Worm (Caenorhabditis elegans) whole organism, young adult: ENCODE results near the gene fask-1.

Source experiments
- B0019.2 ChIP-seq: fragments of 200-800 bp; sonication (Bioruptor generic); conservative IDR thresholded peaks from 2 replicates; pipeline ENCODE4 v1.3.6; 2022; ENCODE audit warnings: missing genetic modification reagents, missing genetic modification characterization, missing compliant biosample characterization
- B0261.1 ChIP-seq: sonication (generic microtip); optimal IDR thresholded peaks from 2 replicates; lab custom pipeline; 2016; ENCODE audit warnings: mild to moderate bottlenecking, missing genetic modification characterization, moderate library complexity, missing compliant biosample characterization
- C17E4.6 ChIP-seq: fragments of 200-800 bp; sonication (Bioruptor generic); IDR thresholded peaks from 2 replicates; pipeline ENCODE4 v1.3.6; 2022; ENCODE audit warnings: missing genetic modification reagents, missing genetic modification characterization, missing compliant biosample characterization
- F33H1.4 ChIP-seq: fragments of 200-800 bp; sonication (Bioruptor generic); IDR thresholded peaks from 2 replicates; pipeline ENCODE4 v1.3.6; 2022; ENCODE audit warnings: missing genetic modification reagents, missing genetic modification characterization, missing compliant biosample characterization
- F49E8.2 ChIP-seq: sonication (generic microtip); optimal IDR thresholded peaks from 3 replicates; lab custom pipeline; 2017; ENCODE audit warnings: missing genetic modification characterization, mild to moderate bottlenecking, missing compliant biosample characterization, antibody characterized with exemption, moderate library complexity; ENCODE audit not compliant: insufficient read depth
- F57C9.4 ChIP-seq: sonication (generic microtip); optimal IDR thresholded peaks from 2 replicates; lab custom pipeline; 2017; ENCODE audit warnings: mild to moderate bottlenecking, missing genetic modification characterization, missing compliant biosample characterization
- K11D2.4 ChIP-seq: fragments of 200-800 bp; sonication (Bioruptor generic); IDR thresholded peaks from 2 replicates; pipeline ENCODE4 v1.3.6; 2022; ENCODE audit warnings: missing genetic modification reagents, missing genetic modification characterization, missing compliant biosample characterization
- T26A5.8 ChIP-seq: sonication (generic microtip); optimal IDR thresholded peaks from 2 replicates; lab custom pipeline; 2016; ENCODE audit warnings: missing genetic modification characterization, missing compliant biosample characterization
- Y53F4B.3 ChIP-seq: fragments of 200-800 bp; sonication (Bioruptor generic); IDR thresholded peaks from 2 replicates; pipeline ENCODE4 v1.3.6; 2022; ENCODE audit warnings: missing genetic modification reagents, missing genetic modification characterization, missing compliant biosample characterization
- Y95B8A.8 ChIP-seq: fragments of 200-800 bp; sonication (Bioruptor generic); IDR thresholded peaks from 2 replicates; pipeline ENCODE4 v1.3.6; 2022; ENCODE audit warnings: missing genetic modification reagents, missing genetic modification characterization, missing compliant biosample characterization
- aptf-2 ChIP-seq: fragments of 200-800 bp; sonication (Bioruptor generic); conservative IDR thresholded peaks from 2 replicates; pipeline ENCODE4 v1.3.6; 2022; ENCODE audit warnings: missing genetic modification reagents, missing genetic modification characterization, missing compliant biosample characterization
- attf-3 ChIP-seq: fragments of 200-800 bp; sonication (Bioruptor generic); conservative IDR thresholded peaks from 2 replicates; pipeline ENCODE4 v1.3.6; 2022; ENCODE audit warnings: missing genetic modification reagents, missing genetic modification characterization, missing compliant biosample characterization
- bed-2 ChIP-seq: fragments of 200-800 bp; sonication (Bioruptor generic); IDR thresholded peaks from 2 replicates; pipeline ENCODE4 v1.3.6; 2022; ENCODE audit warnings: missing genetic modification reagents, missing genetic modification characterization, missing compliant biosample characterization
- cebp-2 ChIP-seq: fragments of 200-800 bp; sonication (Bioruptor generic); IDR thresholded peaks from 2 replicates; pipeline ENCODE4 v1.3.6; 2022; ENCODE audit warnings: missing genetic modification characterization, missing compliant biosample characterization
- ceh-79 ChIP-seq: sonication (generic microtip); optimal IDR thresholded peaks from 2 replicates; lab custom pipeline; 2017; ENCODE audit warnings: mild to moderate bottlenecking, missing genetic modification characterization, missing compliant biosample characterization
- ceh-91 ChIP-seq: fragments of 200-800 bp; sonication (Bioruptor generic); IDR thresholded peaks from 2 replicates; pipeline ENCODE4 v1.3.6; 2022; ENCODE audit warnings: missing genetic modification reagents, missing genetic modification characterization, missing compliant biosample characterization
- dox-1 ChIP-seq: fragments of 200-800 bp; sonication (Bioruptor generic); IDR thresholded peaks from 2 replicates; pipeline ENCODE4 v1.3.6; 2022; ENCODE audit warnings: missing genetic modification reagents, missing genetic modification characterization, missing compliant biosample characterization
- dpff-1 ChIP-seq: sonication (generic microtip); optimal IDR thresholded peaks from 2 replicates; lab custom pipeline; 2017; ENCODE audit warnings: mild to moderate bottlenecking, missing genetic modification characterization, missing compliant biosample characterization
- efl-1 ChIP-seq: fragments of 150-350 bp; optimal IDR thresholded peaks from 2 replicates; lab custom pipeline; 2014; ENCODE audit warnings: missing biosample characterization, missing genetic modification reagents, missing genetic modification characterization
- ekl-4 ChIP-seq: fragments of 200-800 bp; sonication (Bioruptor generic); IDR thresholded peaks from 2 replicates; pipeline ENCODE4 v1.3.6; 2022; ENCODE audit warnings: missing genetic modification reagents, missing genetic modification characterization, missing compliant biosample characterization
- ets-4 ChIP-seq: fragments of 200-800 bp; sonication (Bioruptor generic); optimal IDR thresholded peaks from 2 replicates; lab custom pipeline; 2018; ENCODE audit warnings: mild to moderate bottlenecking, missing genetic modification characterization, missing compliant biosample characterization
- hmg-1.2 ChIP-seq: fragments of 200-800 bp; sonication (Bioruptor generic); IDR thresholded peaks from 2 replicates; pipeline ENCODE4 v1.3.6; 2022; ENCODE audit warnings: missing genetic modification reagents, missing genetic modification characterization, missing compliant biosample characterization
- hmg-20 ChIP-seq: fragments of 200-800 bp; sonication (Bioruptor generic); IDR thresholded peaks from 2 replicates; pipeline ENCODE4 v1.3.6; 2022; ENCODE audit warnings: missing genetic modification reagents, missing genetic modification characterization, missing compliant biosample characterization
- hrde-1 ChIP-seq: sonication (generic microtip); optimal IDR thresholded peaks from 2 replicates; lab custom pipeline; 2016; ENCODE audit warnings: missing genetic modification characterization, mild to moderate bottlenecking, missing compliant biosample characterization, moderate library complexity, missing genotype, missing genetic modification reagents, borderline replicate concordance
- hsf-1 ChIP-seq: fragments of 200-800 bp; sonication (Bioruptor generic); IDR thresholded peaks from 2 replicates; pipeline ENCODE4 v1.3.6; 2022; ENCODE audit warnings: missing genetic modification reagents, missing genetic modification characterization, missing compliant biosample characterization
- let-526 ChIP-seq: fragments of 200-800 bp; sonication (Bioruptor generic); IDR thresholded peaks from 2 replicates; pipeline ENCODE4 v1.3.6; 2022; ENCODE audit warnings: missing genetic modification reagents, missing genetic modification characterization, missing compliant biosample characterization
- lin-35 ChIP-seq, 3 experiments: fragments of 150-350 bp in 2 of 3; sonication (generic microtip) in 1 of 3; optimal IDR thresholded peaks; 2 replicates each; lab custom pipeline; 2014 to 2018; ENCODE audit warnings: missing biosample characterization in 3 of 3, missing genetic modification characterization in 3 of 3, missing genetic modification reagents in 3 of 3
- lin-40 ChIP-seq: sonication (generic microtip); optimal IDR thresholded peaks from 2 replicates; lab custom pipeline; 2016; ENCODE audit warnings: missing genetic modification characterization, mild to moderate bottlenecking, missing compliant biosample characterization, missing genotype, missing genetic modification reagents
- lsl-1 ChIP-seq: fragments of 200-800 bp; sonication (Bioruptor generic); optimal IDR thresholded peaks from 2 replicates; lab custom pipeline; 2018; ENCODE audit warnings: mild to moderate bottlenecking, missing genetic modification characterization, moderate library complexity, missing compliant biosample characterization
- madf-6 ChIP-seq: fragments of 200-800 bp; sonication (Bioruptor generic); IDR thresholded peaks from 2 replicates; pipeline ENCODE4 v1.3.6; 2022; ENCODE audit warnings: missing genetic modification reagents, missing genetic modification characterization, missing compliant biosample characterization
- mcd-1 ChIP-seq: fragments of 200-800 bp; sonication (Bioruptor generic); IDR thresholded peaks from 2 replicates; pipeline ENCODE4 v1.3.6; 2022; ENCODE audit warnings: missing genetic modification reagents, missing genetic modification characterization, missing compliant biosample characterization
- mel-28 ChIP-seq: sonication (generic microtip); optimal IDR thresholded peaks from 2 replicates; lab custom pipeline; 2016; ENCODE audit warnings: borderline replicate concordance, mild to moderate bottlenecking, missing genetic modification characterization, missing compliant biosample characterization
- mes-4 ChIP-seq: sonication (generic microtip); optimal IDR thresholded peaks from 2 replicates; lab custom pipeline; 2016; ENCODE audit warnings: missing genotype, missing genetic modification characterization, missing compliant biosample characterization
- nfyb-1 ChIP-seq: fragments of 200-800 bp; sonication (Bioruptor generic); IDR thresholded peaks from 2 replicates; pipeline ENCODE4 v1.3.6; 2022; ENCODE audit warnings: missing genetic modification reagents, missing genetic modification characterization, missing compliant biosample characterization
- nhr-27 ChIP-seq: fragments of 200-800 bp; sonication (Bioruptor generic); optimal IDR thresholded peaks from 2 replicates; lab custom pipeline; 2018; ENCODE audit warnings: mild to moderate bottlenecking, missing genetic modification characterization, moderate library complexity, missing compliant biosample characterization
- nhr-80 ChIP-seq: sonication (generic microtip); optimal IDR thresholded peaks from 2 replicates; lab custom pipeline; 2016; ENCODE audit warnings: missing genetic modification characterization, missing compliant biosample characterization
- rec-8 ChIP-seq, 2 experiments: sonication (generic microtip); optimal IDR thresholded peaks; 2 replicates each; lab custom pipeline; 2016; ENCODE audit warnings: mild to moderate bottlenecking in 2 of 2, missing genetic modification characterization in 2 of 2, missing genetic modification reagents in 2 of 2, missing genotype in 2 of 2, missing biosample characterization in 1 of 2, missing compliant biosample characterization in 1 of 2, moderate library complexity in 1 of 2
- repo-1 ChIP-seq: sonication (generic microtip); optimal IDR thresholded peaks from 2 replicates; lab custom pipeline; 2017; ENCODE audit warnings: mild to moderate bottlenecking, missing genetic modification characterization, missing compliant biosample characterization
- sdz-38 ChIP-seq: sonication (generic microtip); optimal IDR thresholded peaks from 2 replicates; lab custom pipeline; 2016; ENCODE audit warnings: missing genotype, missing genetic modification characterization, missing compliant biosample characterization
- snpc-3.4 ChIP-seq: sonication (generic microtip); optimal IDR thresholded peaks from 2 replicates; lab custom pipeline; 2017; ENCODE audit warnings: missing genetic modification characterization, mild to moderate bottlenecking, missing compliant biosample characterization, antibody characterized with exemption, moderate library complexity, missing genotype, missing genetic modification reagents
- unc-130 ChIP-seq: sonication (generic microtip); optimal IDR thresholded peaks from 2 replicates; lab custom pipeline; 2016; ENCODE audit warnings: missing genetic modification reagents, missing genetic modification characterization, missing compliant biosample characterization
- unc-62 ChIP-seq: fragments of 150-350 bp; optimal IDR thresholded peaks from 2 replicates; lab custom pipeline; 2014; ENCODE audit warnings: missing biosample characterization, missing genetic modification reagents, missing genetic modification characterization
- xnd-1 ChIP-seq: sonication (generic microtip); optimal IDR thresholded peaks from 2 replicates; lab custom pipeline; 2016; ENCODE audit warnings: missing genotype, missing genetic modification reagents, missing genetic modification characterization, missing compliant biosample characterization

fask-1 gene

ce11 chrIV:13098652-13099051, 1.9 kb upstream of the fask-1 start, which contains the start of the genes dli-1, tin-9.2 and exos-4.1 (continued):
- TF ChIP-seq F33H1.4 (GFP tag; lab: Robert Waterston, UW): peak; percentile 75
- TF ChIP-seq B0019.2 (GFP tag; lab: Robert Waterston, UW): no peak
- TF ChIP-seq nfyb-1 (GFP tag; lab: Robert Waterston, UW): 0 out of 2 replicates have a peak, but pooled peaks have one; percentile 36
- peak; percentile 61 for TF ChIP-seq lsl-1
- TF ChIP-seq dox-1 (GFP tag; lab: Robert Waterston, UW): peak; percentile 77
- TF ChIP-seq ceh-91 (GFP tag; lab: Robert Waterston, UW): peak; percentile 30; the same call in 1 of the 2 replicates
- TF ChIP-seq F49E8.2 (tag; lab: Kevin White, UChicago): peak; percentile 43
- no peak for TF ChIP-seq ekl-4 (GFP tag; lab: Robert Waterston, UW)
- TF ChIP-seq hmg-1.2 (GFP tag; lab: Robert Waterston, UW): peak; percentile 98
- TF ChIP-seq lin-35 (GFP tag; optimal IDR thresholded peaks at IDR 0.05; lab: Kevin White, UChicago): peak in 1 of 3 experiments; percentile 25
- 0 out of 2 replicates have a peak, but pooled peaks have one; percentile 11 for TF ChIP-seq K11D2.4 (GFP tag; lab: Robert Waterston, UW)
- peak; percentile 29; the same call in 1 of the 2 replicates for TF ChIP-seq attf-3 (GFP tag; lab: Robert Waterston, UW)
- no peak for TF ChIP-seq dpff-1
- no peak for TF ChIP-seq hmg-20 (GFP tag; lab: Robert Waterston, UW)
- no peak for TF ChIP-seq bed-2 (GFP tag; lab: Robert Waterston, UW)
- TF ChIP-seq sdz-38: no peak
- TF ChIP-seq efl-1 (GFP tag; lab: Kevin White, UChicago): peak; percentile 39
- TF ChIP-seq Y95B8A.8 (GFP tag; lab: Robert Waterston, UW): no peak
- no peak for TF ChIP-seq let-526 (GFP tag; lab: Robert Waterston, UW)
- TF ChIP-seq lin-40 (tag; lab: Kevin White, UChicago): peak; percentile 63
- TF ChIP-seq, all 124 proteins: peak for 28

ce11 chrIV:13104900-13105299, 4.4 kb downstream of the fask-1 start, which contains the start of gene rde-11:
TSS of gene rde-11 (plus strand) at chrIV:13105200.
- TF ChIP-seq mel-28 (tag; lab: Kevin White, UChicago) (no peak), xnd-1 (tag; lab: Kevin White, UChicago) (peak; percentile 49), efl-1 (GFP tag; lab: Kevin White, UChicago) (peak; percentile 44), unc-130 (no peak), mcd-1 (GFP tag; lab: Robert Waterston, UW) (no peak), madf-6 (GFP tag; lab: Robert Waterston, UW) (peak; percentile 63), Y53F4B.3 (GFP tag; lab: Robert Waterston, UW) (no peak), nhr-80 (tag; lab: Kevin White, UChicago) (no peak), let-526 (GFP tag; lab: Robert Waterston, UW) (no peak)

ce11 chrIV:13107359-13107758, 6.8 kb downstream of the fask-1 start, which contains the start of gene B0564.2:
TSS of gene B0564.2 (plus strand) at chrIV:13107659.
- TF ChIP-seq rec-8 (tag; optimal IDR thresholded peaks at IDR 0.05; lab: Kevin White, UChicago) (no peak), nhr-27 (no peak), cebp-2 (GFP tag; lab: Robert Waterston, UW) (no peak), hsf-1 (GFP tag; lab: Robert Waterston, UW) (no peak), lin-40 (tag; lab: Kevin White, UChicago) (no peak), unc-62 (GFP tag; lab: Kevin White, UChicago) (no peak), bed-2 (GFP tag; lab: Robert Waterston, UW) (no peak)

ce11 chrIV:13108430-13108829, 7.9 kb downstream of the fask-1 start:
- no peak for TF ChIP-seq aptf-2 (GFP tag; lab: Robert Waterston, UW)
- TF ChIP-seq T26A5.8 (tag; lab: Kevin White, UChicago): no peak
- no peak for TF ChIP-seq Y53F4B.3 (GFP tag; lab: Robert Waterston, UW)
- no peak for TF ChIP-seq B0019.2 (GFP tag; lab: Robert Waterston, UW)
- no peak for TF ChIP-seq C17E4.6
- no peak for TF ChIP-seq hrde-1 (tag; lab: Kevin White, UChicago)
- TF ChIP-seq repo-1: no peak
- TF ChIP-seq ceh-79 (tag; lab: Kevin White, UChicago): no peak
- no peak for TF ChIP-seq cebp-2 (GFP tag; lab: Robert Waterston, UW)
- TF ChIP-seq B0261.1 (tag; lab: Kevin White, UChicago): no peak
- no peak for TF ChIP-seq mel-28 (tag; lab: Kevin White, UChicago)
- no peak for TF ChIP-seq mes-4
- no peak for TF ChIP-seq ets-4
- no peak for TF ChIP-seq snpc-3.4
- TF ChIP-seq hsf-1 (GFP tag; lab: Robert Waterston, UW): no peak
- no peak for TF ChIP-seq F57C9.4 (tag; lab: Kevin White, UChicago)
